Worm (Caenorhabditis elegans): ENCODE results near the gene srbc-42.

ce11 chrV:2206181-2206580 is 15.2 kb upstream of the srbc-42 start, which contains the start of gene srt-40:
- TF ChIP-seq flt-1 (GFP tag; IDR thresholded peaks at IDR 0.05) (no peak), klf-2 (GFP tag; conservative IDR thresholded peaks at IDR 0.05) (no peak), T22C8.4 (GFP tag; IDR thresholded peaks at IDR 0.05) (no peak)
